Worm (Caenorhabditis elegans): Measurements from ENCODE around the gene Y22D7AR.2.

DNA sequence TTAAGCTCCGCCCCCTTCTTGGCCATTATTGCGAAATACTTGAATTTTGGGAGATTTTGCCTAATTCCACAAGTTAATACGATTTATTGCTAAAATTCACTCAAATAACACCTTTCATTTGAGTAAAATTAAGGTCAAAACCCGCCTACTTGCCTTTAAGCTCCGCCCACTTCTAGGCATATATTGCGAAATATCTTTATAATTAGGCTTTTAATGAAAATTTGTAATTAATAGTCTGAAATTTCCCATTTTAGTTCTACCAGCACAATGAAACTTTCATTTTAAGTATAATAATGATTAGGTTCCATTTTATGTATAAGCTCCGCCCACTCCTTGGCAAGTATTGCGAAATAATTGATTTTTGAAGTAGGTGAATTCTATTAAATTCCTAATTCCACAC is 31.0 kb upstream of the Y22D7AR.2 start:
- TF ChIP-seq fos-1 (tag; optimal IDR thresholded peaks at IDR 0.05) = no peak
- no peak for TF ChIP-seq elt-2 (tag; optimal IDR thresholded peaks at IDR 0.05)
- no peak for TF ChIP-seq zag-1 (tag; optimal IDR thresholded peaks at IDR 0.05)
- TF ChIP-seq nhr-237 (tag; optimal IDR thresholded peaks at IDR 0.05) = no peak
- TF ChIP-seq nhr-85 (tag) = no peak
- TF ChIP-seq sptf-1 (tag; optimal IDR thresholded peaks at IDR 0.05) = no peak
- TF ChIP-seq lir-3 (tag; optimal IDR thresholded peaks at IDR 0.05; ENCODE audit: poor library complexity) = no peak
- no peak for TF ChIP-seq lsy-2 (tag; optimal IDR thresholded peaks at IDR 0.05)
- no peak for TF ChIP-seq unc-62 (GFP tag; optimal IDR thresholded peaks at IDR 0.05)
- no peak for TF ChIP-seq elt-3 (tag; optimal IDR thresholded peaks at IDR 0.05)
- TF ChIP-seq unc-86 (tag; optimal IDR thresholded peaks at IDR 0.05) = no peak
- TF ChIP-seq ztf-11 (tag; optimal IDR thresholded peaks at IDR 0.05) = no peak

Data from whole organism, L1 larva.